Fruit fly (Drosophila melanogaster): Measurements from ENCODE around the gene vn.

Gene vn

DNA sequence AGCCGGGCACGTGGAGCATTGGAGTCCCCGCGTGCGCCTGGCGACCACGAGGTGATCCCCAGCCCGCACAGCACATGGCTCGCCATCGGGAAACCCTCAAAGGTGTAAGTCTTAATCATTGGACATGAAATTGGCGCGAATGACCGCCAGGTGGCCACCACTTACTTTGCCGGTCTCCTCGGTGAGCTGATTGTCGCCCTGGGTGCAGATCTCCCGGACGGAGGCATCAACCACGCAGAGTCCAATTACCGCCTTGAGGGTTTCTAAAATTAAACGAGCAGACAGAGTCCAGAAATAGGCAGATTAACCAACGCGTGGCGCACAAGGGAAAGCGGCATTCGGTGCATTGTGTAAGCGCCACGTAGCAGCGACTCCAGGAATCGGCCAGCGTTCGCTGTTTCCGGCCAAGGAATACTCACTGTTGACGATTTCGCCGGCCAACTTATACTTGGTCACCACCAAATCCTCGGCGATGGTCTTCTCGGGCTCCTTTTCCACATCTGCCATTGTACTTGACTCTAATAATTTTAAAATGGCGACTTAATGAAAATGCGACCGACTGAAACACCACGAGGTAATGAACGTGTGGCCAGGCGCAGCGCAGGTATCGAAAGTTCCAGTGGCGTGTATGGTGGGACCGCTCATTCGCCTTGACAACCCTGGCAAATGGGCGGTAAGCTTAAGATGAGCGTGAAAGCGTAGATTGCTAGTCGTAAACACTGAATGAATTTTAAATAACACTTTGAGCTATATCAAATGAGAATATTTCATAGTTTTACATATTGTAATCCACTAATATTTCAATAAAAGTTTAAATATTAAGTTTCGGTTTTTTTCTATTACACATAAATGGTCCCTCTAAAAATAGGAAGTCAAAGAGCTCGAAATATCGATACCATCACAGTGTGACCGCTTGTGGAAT is 80.3 kb downstream of the vn start, which contains the start of gene CG10576 (continued):
- TF ChIP-seq Trl (optimal IDR thresholded peaks at IDR 0.05) (peak in 1 of 2 experiments; percentile 5), Trl (GFP tag; optimal IDR thresholded peaks at IDR 0.05) (no peak), slbo (GFP tag; IDR thresholded peaks at IDR 0.05) (0 out of 2 replicates have a peak, but pooled peaks have one; percentile 16), Dbx (GFP tag; IDR thresholded peaks at IDR 0.05) (no peak), CG10209 (GFP tag; optimal IDR thresholded peaks at IDR 0.05) (no peak), CG15601 (tag; optimal IDR thresholded peaks at IDR 0.05) (no peak), CG1832 (GFP tag; optimal IDR thresholded peaks at IDR 0.05) (no peak), D19B (GFP tag; optimal IDR thresholded peaks at IDR 0.05) (no peak), pum (GFP tag; optimal IDR thresholded peaks at IDR 0.05) (no peak), CG33213 (GFP tag; optimal IDR thresholded peaks at IDR 0.05) (no peak), Elba2 (GFP tag; optimal IDR thresholded peaks at IDR 0.05) (peak; percentile 0), emc (GFP tag; optimal IDR thresholded peaks at IDR 0.05) (no peak), Asciz (GFP tag; optimal IDR thresholded peaks at IDR 0.05) (no peak), CrebB (tag; optimal IDR thresholded peaks at IDR 0.05) (no peak), Eip74EF (GFP tag; optimal IDR thresholded peaks at IDR 0.05) (no peak), gfzf (GFP tag; optimal IDR thresholded peaks at IDR 0.05) (peak; percentile 90), CG18619 (GFP tag; optimal IDR thresholded peaks at IDR 0.05) (no peak), NK7.1 (GFP tag; optimal IDR thresholded peaks at IDR 0.05) (no peak), CG8281 (tag; optimal IDR thresholded peaks at IDR 0.05) (no peak), E2f1 (GFP tag; IDR thresholded peaks at IDR 0.05) (no peak), CG12391 (tag; optimal IDR thresholded peaks at IDR 0.05) (no peak), CG18476 (GFP tag; optimal IDR thresholded peaks at IDR 0.05) (no peak), tio (GFP tag; optimal IDR thresholded peaks at IDR 0.05) (no peak), btn (GFP tag; optimal IDR thresholded peaks at IDR 0.05) (no peak), nerfin-1 (tag; optimal IDR thresholded peaks at IDR 0.05) (no peak), kni (GFP tag; optimal IDR thresholded peaks at IDR 0.05) (no peak), Antp (GFP tag; optimal IDR thresholded peaks at IDR 0.05) (no peak), Dp (GFP tag; optimal IDR thresholded peaks at IDR 0.05) (peak; percentile 76), CG10543 (GFP tag; optimal IDR thresholded peaks at IDR 0.05) (no peak), CG11093 (GFP tag; IDR thresholded peaks at IDR 0.05) (no peak), Kr (GFP tag; optimal IDR thresholded peaks at IDR 0.05) (no peak), CG9817 (tag; optimal IDR thresholded peaks at IDR 0.05) (no peak), sim (GFP tag; IDR thresholded peaks at IDR 0.05) (no peak), Camta (GFP tag; optimal IDR thresholded peaks at IDR 0.05) (no peak), E2f2 (GFP tag; IDR thresholded peaks at IDR 0.05) (peak; percentile 80), CG6254 (GFP tag; optimal IDR thresholded peaks at IDR 0.05) (no peak), CG15514 (GFP tag; optimal IDR thresholded peaks at IDR 0.05) (no peak), CG30431 (GFP tag; optimal IDR thresholded peaks at IDR 0.05) (no peak), pita (GFP tag; optimal IDR thresholded peaks at IDR 0.05) (no peak), CG7963 (GFP tag; IDR thresholded peaks at IDR 0.05; ENCODE audit: partially characterized antibody) (no peak), chm (GFP tag; IDR thresholded peaks at IDR 0.05) (no peak), Lim3 (GFP tag; IDR thresholded peaks at IDR 0.05) (no peak), nom (GFP tag; optimal IDR thresholded peaks at IDR 0.05) (no peak), psq (GFP tag; optimal IDR thresholded peaks at IDR 0.05) (no peak), NC2β (GFP tag; optimal IDR thresholded peaks at IDR 0.05) (peak; percentile 3), ash1 (GFP tag; optimal IDR thresholded peaks at IDR 0.05) (no peak), CG14014 (GFP tag; IDR thresholded peaks at IDR 0.05) (no peak), MESR4 (GFP tag; optimal IDR thresholded peaks at IDR 0.05) (peak; percentile 95), vnd (GFP tag; IDR thresholded peaks at IDR 0.05; ENCODE audit: partially characterized antibody) (no peak)

All from whole organism, embryonic.